Worm (Caenorhabditis elegans) whole organism, L1 larva: Measurements from ENCODE around the gene col-186.

Source experiments
- aly-2 ChIP-seq: fragments of 150-350 bp; optimal IDR thresholded peaks from 2 replicates; lab custom pipeline; 2014; ENCODE audit warnings: missing biosample characterization, missing genetic modification characterization
- lin-13 ChIP-seq: fragments of 150-350 bp; optimal IDR thresholded peaks from 2 replicates; lab custom pipeline; 2014; ENCODE audit warnings: missing biosample characterization, missing genetic modification reagents, missing genetic modification characterization
- nhr-11 ChIP-seq: fragments of 150-350 bp; optimal IDR thresholded peaks from 2 replicates; lab custom pipeline; 2014; ENCODE audit warnings: missing biosample characterization, missing genetic modification characterization
- snpc-4 ChIP-seq: fragments of 150-350 bp; optimal IDR thresholded peaks from 2 replicates; lab custom pipeline; 2014; ENCODE audit warnings: missing biosample characterization, missing genetic modification characterization
- tbx-2 ChIP-seq: sonication (generic microtip); optimal IDR thresholded peaks from 2 replicates; lab custom pipeline; 2016; ENCODE audit warnings: missing genetic modification characterization, missing compliant biosample characterization
- unc-130 ChIP-seq: fragments of 150-350 bp; optimal IDR thresholded peaks from 2 replicates; lab custom pipeline; 2017; ENCODE audit warnings: missing biosample characterization, missing genetic modification characterization, inconsistent platforms

- no peak for TF ChIP-seq snpc-4 (tag; lab: Kevin White, UChicago)
- TF ChIP-seq lin-13 = no peak
- no peak for TF ChIP-seq nhr-11 (tag; lab: Kevin White, UChicago)
- no peak for TF ChIP-seq unc-130 (tag; lab: Kevin White, UChicago)
- TF ChIP-seq aly-2 = no peak
- no peak for TF ChIP-seq tbx-2 (tag; lab: Kevin White, UChicago)
These were observed 34.3 kb upstream of the col-186 start, which contains the start of the genes F31B9.4 and F31B9.2 for ce11 chrX:15917000-15917399.
